Fruit fly (Drosophila melanogaster): ENCODE measurements around the gene Gagr.

The Gagr gene

DNA sequence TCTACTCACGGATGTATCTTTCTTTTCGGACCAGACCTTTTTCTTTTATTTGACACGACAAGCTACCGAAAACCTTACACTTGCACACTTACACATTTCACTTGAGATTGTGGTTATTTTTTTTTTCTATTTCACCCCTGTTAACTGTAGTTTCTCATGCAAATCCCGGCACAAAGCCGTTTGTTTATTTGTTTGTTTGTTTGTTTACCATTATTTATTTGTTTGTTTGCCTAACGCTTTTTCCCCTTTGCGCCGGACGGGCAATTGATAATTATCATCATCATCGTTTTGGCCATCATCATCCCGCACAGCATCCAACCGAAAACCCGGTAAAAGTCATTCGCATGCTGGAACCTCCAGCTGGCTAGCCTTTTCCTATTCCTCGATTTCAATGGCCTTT is 36.7 kb downstream of the Gagr start (continued):
- no peak for TF ChIP-seq HLH3B (GFP tag; IDR thresholded peaks at IDR 0.05)
- TF ChIP-seq CG31441 (GFP tag; IDR thresholded peaks at IDR 0.05) = no peak
- no peak for TF ChIP-seq CG17359 (tag; optimal IDR thresholded peaks at IDR 0.05)
- no peak for TF ChIP-seq croc (GFP tag; conservative IDR thresholded peaks at IDR 0.05)
- TF ChIP-seq danr (GFP tag; IDR thresholded peaks at IDR 0.05) = no peak
- TF ChIP-seq CG16815 (GFP tag; optimal IDR thresholded peaks at IDR 0.05) = no peak
- no peak for TF ChIP-seq CG12104 (GFP tag; optimal IDR thresholded peaks at IDR 0.05)
- no peak for TF ChIP-seq ken (GFP tag; IDR thresholded peaks at IDR 0.05)
- TF ChIP-seq C15 (GFP tag; IDR thresholded peaks at IDR 0.05) = no peak
- no peak for TF ChIP-seq Atf3 (GFP tag; optimal IDR thresholded peaks at IDR 0.05)
- no peak for TF ChIP-seq Dfd (GFP tag; optimal IDR thresholded peaks at IDR 0.05)
- TF ChIP-seq CG11398 (GFP tag; optimal IDR thresholded peaks at IDR 0.05) = no peak
- TF ChIP-seq Optix (GFP tag; IDR thresholded peaks at IDR 0.05) = no peak
- no peak for TF ChIP-seq ham (GFP tag; IDR thresholded peaks at IDR 0.05)
- TF ChIP-seq CG17802 (tag; optimal IDR thresholded peaks at IDR 0.05) = no peak
- TF ChIP-seq aop (GFP tag; IDR thresholded peaks at IDR 0.05) = no peak
- TF ChIP-seq CG12659 (GFP tag; optimal IDR thresholded peaks at IDR 0.05) = no peak
- TF ChIP-seq Ptx1 (GFP tag; IDR thresholded peaks at IDR 0.05) = no peak
- TF ChIP-seq CG4617 (GFP tag; optimal IDR thresholded peaks at IDR 0.05; ENCODE audit: borderline replicate concordance) = no peak
- TF ChIP-seq gem (tag; optimal IDR thresholded peaks at IDR 0.05) = no peak
- TF ChIP-seq btn (GFP tag; optimal IDR thresholded peaks at IDR 0.05) = no peak
- no peak for TF ChIP-seq sd (tag; optimal IDR thresholded peaks at IDR 0.05)
- TF ChIP-seq Asciz (GFP tag; optimal IDR thresholded peaks at IDR 0.05) = peak; percentile 67
- no peak for TF ChIP-seq jumu (GFP tag; optimal IDR thresholded peaks at IDR 0.05)
- TF ChIP-seq ab (GFP tag; optimal IDR thresholded peaks at IDR 0.05) = no peak
- TF ChIP-seq Dref (GFP tag; IDR thresholded peaks at IDR 0.05) = no peak
- no peak for TF ChIP-seq CG10209 (GFP tag; optimal IDR thresholded peaks at IDR 0.05)
- TF ChIP-seq CG10979 (tag; optimal IDR thresholded peaks at IDR 0.05) = no peak
- TF ChIP-seq otp (GFP tag; IDR thresholded peaks at IDR 0.05) = no peak
- no peak for TF ChIP-seq dimm (GFP tag; IDR thresholded peaks at IDR 0.05)
- TF ChIP-seq kah (GFP tag; optimal IDR thresholded peaks at IDR 0.05) = no peak
- TF ChIP-seq nerfin-2 (GFP tag; IDR thresholded peaks at IDR 0.05; ENCODE audit: partially characterized antibody) = no peak
- TF ChIP-seq CG12391 (tag; optimal IDR thresholded peaks at IDR 0.05) = no peak
- TF ChIP-seq CG11696 (GFP tag; IDR thresholded peaks at IDR 0.05) = no peak
- no peak for TF ChIP-seq CG8089 (GFP tag; optimal IDR thresholded peaks at IDR 0.05)
- TF ChIP-seq mld (GFP tag; IDR thresholded peaks at IDR 0.05; ENCODE audit: partially characterized antibody) = no peak
- no peak for TF ChIP-seq Sin3A (optimal IDR thresholded peaks at IDR 0.05)
- peak; percentile 15 for TF ChIP-seq HHEX (GFP tag; optimal IDR thresholded peaks at IDR 0.05)
- peak; percentile 26 for TF ChIP-seq CG5180 (GFP tag; optimal IDR thresholded peaks at IDR 0.05)
- TF ChIP-seq oc (tag; optimal IDR thresholded peaks at IDR 0.05) = no peak
- TF ChIP-seq pnt (GFP tag; optimal IDR thresholded peaks at IDR 0.05) = no peak
- no peak for TF ChIP-seq tup (GFP tag; optimal IDR thresholded peaks at IDR 0.05)
- no peak for TF ChIP-seq sens-2 (GFP tag; IDR thresholded peaks at IDR 0.05)
- no peak for TF ChIP-seq B-H2 (GFP tag; optimal IDR thresholded peaks at IDR 0.05)
- peak; percentile 1 for TF ChIP-seq kni (GFP tag; optimal IDR thresholded peaks at IDR 0.05)
- no peak for TF ChIP-seq MTF-1 (GFP tag; optimal IDR thresholded peaks at IDR 0.05; ENCODE audit: borderline replicate concordance)
- TF ChIP-seq Ets97D (GFP tag; optimal IDR thresholded peaks at IDR 0.05) = no peak
- TF ChIP-seq CG12155 (GFP tag; optimal IDR thresholded peaks at IDR 0.05) = no peak
- peak; percentile 9 for TF ChIP-seq CG11504 (tag; optimal IDR thresholded peaks at IDR 0.05)
- peak; percentile 16 for TF ChIP-seq CG18262 (tag; optimal IDR thresholded peaks at IDR 0.05)
- TF ChIP-seq hth (optimal IDR thresholded peaks at IDR 0.05) = no peak
- no peak for TF ChIP-seq CG1233 (GFP tag; optimal IDR thresholded peaks at IDR 0.05)
- no peak for TF ChIP-seq CG4360 (GFP tag; IDR thresholded peaks at IDR 0.05)

Measured in whole organism, embryonic.